ENCODE assay signal across 1 fruit fly cellular context in genomic region chr3L:16392874-16393273, dm6.
A peak's percentile ranks its signal among the peaks of the same experiment; 100 is the strongest.
TF ChIP-seq lines count a peak whose summit lies in the region.

No protein-coding gene starts in this region.

TF ChIP-seq in whole organism, embryonic, 481 proteins besides CTCF, POLR2A, EP300 and RAD21 (continued from another document):
- no peak for TF ChIP-seq wor (GFP tag; IDR thresholded peaks at IDR 0.05; lab: Robert Waterston, UW)
- TF ChIP-seq CG14441 (GFP tag; IDR thresholded peaks at IDR 0.05; lab: Robert Waterston, UW), result peak; percentile 27; the same call in 1 of the 2 replicates
- TF ChIP-seq Meics (GFP tag; optimal IDR thresholded peaks at IDR 0.05; lab: Kevin White, UChicago), result peak; percentile 47
- peak; percentile 32 for TF ChIP-seq nmo (GFP tag; optimal IDR thresholded peaks at IDR 0.05; lab: Kevin White, UChicago)
- no peak for TF ChIP-seq hkb (optimal IDR thresholded peaks at IDR 0.05; lab: Kevin White, UChicago)
- TF ChIP-seq hkb (GFP tag; IDR thresholded peaks at IDR 0.05; lab: Robert Waterston, UW), result 0 out of 2 replicates have a peak, but pooled peaks have one; percentile 13
- peak; percentile 17 for TF ChIP-seq nerfin-1 (tag; optimal IDR thresholded peaks at IDR 0.05; lab: Kevin White, UChicago)
- TF ChIP-seq CG2678 (tag; optimal IDR thresholded peaks at IDR 0.05; lab: Kevin White, UChicago), result peak; percentile 62
- TF ChIP-seq CG12659 (GFP tag; optimal IDR thresholded peaks at IDR 0.05; lab: Kevin White, UChicago), result peak; percentile 9
- TF ChIP-seq grau (tag; optimal IDR thresholded peaks at IDR 0.05; lab: Kevin White, UChicago), result peak; percentile 41
- 0 out of 3 replicates have a peak, but pooled peaks have one; percentile 12 for TF ChIP-seq row (GFP tag; IDR thresholded peaks at IDR 0.05; lab: Robert Waterston, UW)
- TF ChIP-seq CG32772 (GFP tag; IDR thresholded peaks at IDR 0.05; lab: Robert Waterston, UW), result 0 out of 2 replicates have a peak, but pooled peaks have one; percentile 29
- TF ChIP-seq CG10267 (tag; optimal IDR thresholded peaks at IDR 0.05; lab: Kevin White, UChicago), result peak; percentile 1
- TF ChIP-seq sisA (GFP tag; IDR thresholded peaks at IDR 0.05; lab: Robert Waterston, UW), result 0 out of 2 replicates have a peak, but pooled peaks have one; percentile 7
- peak; percentile 22 for TF ChIP-seq CG7556 (GFP tag; optimal IDR thresholded peaks at IDR 0.05; lab: Kevin White, UChicago)
- TF ChIP-seq CG12391 (tag; optimal IDR thresholded peaks at IDR 0.05; lab: Kevin White, UChicago), result peak; percentile 3
- TF ChIP-seq Neu2 (GFP tag; optimal IDR thresholded peaks at IDR 0.05; lab: Kevin White, UChicago; ENCODE audit: borderline replicate concordance), result no peak
- peak; percentile 37 for TF ChIP-seq CG10979 (tag; optimal IDR thresholded peaks at IDR 0.05; lab: Kevin White, UChicago)
- no peak for TF ChIP-seq CG42726 (GFP tag; IDR thresholded peaks at IDR 0.05; lab: Robert Waterston, UW; ENCODE audit: partially characterized antibody)
- peak; percentile 27 for TF ChIP-seq CG2712 (tag; optimal IDR thresholded peaks at IDR 0.05; lab: Kevin White, UChicago)
- TF ChIP-seq Ptx1 (GFP tag; IDR thresholded peaks at IDR 0.05; lab: Robert Waterston, UW), result 0 out of 2 replicates have a peak, but pooled peaks have one; percentile 22
- TF ChIP-seq bcd (GFP tag; optimal IDR thresholded peaks at IDR 0.05; lab: Kevin White, UChicago), result peak; percentile 10
- TF ChIP-seq CG18599 (GFP tag; optimal IDR thresholded peaks at IDR 0.05; lab: Kevin White, UChicago), result no peak
- TF ChIP-seq CG11504 (tag; optimal IDR thresholded peaks at IDR 0.05; lab: Kevin White, UChicago), result peak; percentile 60
- no peak for TF ChIP-seq fd3F (GFP tag; optimal IDR thresholded peaks at IDR 0.05; lab: Kevin White, UChicago)
- no peak for TF ChIP-seq CG7372 (GFP tag; IDR thresholded peaks at IDR 0.05; lab: Robert Waterston, UW)
- peak; percentile 59 for TF ChIP-seq gem (tag; optimal IDR thresholded peaks at IDR 0.05; lab: Kevin White, UChicago)
- no peak for TF ChIP-seq CG6175 (GFP tag; IDR thresholded peaks at IDR 0.05; lab: Robert Waterston, UW)
- TF ChIP-seq CG31441 (GFP tag; IDR thresholded peaks at IDR 0.05; lab: Robert Waterston, UW), result peak; percentile 43; the same call in 1 of the 2 replicates
- peak; percentile 5 for TF ChIP-seq Blimp-1 (GFP tag; optimal IDR thresholded peaks at IDR 0.05; lab: Kevin White, UChicago)
- no peak for TF ChIP-seq twi (tag; optimal IDR thresholded peaks at IDR 0.05; lab: Kevin White, UChicago)
- peak; percentile 40 for TF ChIP-seq CG7839 (tag; optimal IDR thresholded peaks at IDR 0.05; lab: Kevin White, UChicago)
- TF ChIP-seq phol (tag; optimal IDR thresholded peaks at IDR 0.05; lab: Kevin White, UChicago), result peak; percentile 61
- TF ChIP-seq Sox100B (GFP tag; optimal IDR thresholded peaks at IDR 0.05; lab: Kevin White, UChicago), result peak; percentile 29
- peak; percentile 24 for TF ChIP-seq CG18262 (tag; optimal IDR thresholded peaks at IDR 0.05; lab: Kevin White, UChicago)
- peak; percentile 50; the same call in 1 of the 2 replicates for TF ChIP-seq CG17612 (GFP tag; IDR thresholded peaks at IDR 0.05; lab: Robert Waterston, UW)
- TF ChIP-seq gce (GFP tag; IDR thresholded peaks at IDR 0.05; lab: Robert Waterston, UW), result no peak
- TF ChIP-seq CoRest (tag; optimal IDR thresholded peaks at IDR 0.05; lab: Kevin White, UChicago), result peak; percentile 16
- TF ChIP-seq lmd (GFP tag; IDR thresholded peaks at IDR 0.05; lab: Robert Waterston, UW), result 0 out of 2 replicates have a peak, but pooled peaks have one; percentile 24
- peak in 1 of 2 experiments; percentile 30 for TF ChIP-seq Hr51 (GFP tag; optimal IDR thresholded peaks at IDR 0.05; lab: Kevin White, UChicago)
- TF ChIP-seq HmgD (GFP tag; optimal IDR thresholded peaks at IDR 0.05; lab: Kevin White, UChicago), result no peak
- peak; percentile 8 for TF ChIP-seq CG14710 (tag; optimal IDR thresholded peaks at IDR 0.05; lab: Kevin White, UChicago)
- TF ChIP-seq CG17361 (GFP tag; IDR thresholded peaks at IDR 0.05; lab: Robert Waterston, UW), result peak; percentile 61; the same call in 2 of the 3 replicates
- peak; percentile 33 for TF ChIP-seq CG9437 (GFP tag; optimal IDR thresholded peaks at IDR 0.05; lab: Kevin White, UChicago)
